Worm (Caenorhabditis elegans) whole organism, late embryonic: ENCODE data around the gene elo-4.

ENCODE experiments used
- C08G9.2 ChIP-seq: sonication (generic microtip); optimal IDR thresholded peaks from 2 replicates; lab custom pipeline; 2016; ENCODE audit warnings: mild to moderate bottlenecking, missing genetic modification characterization, moderate library complexity, missing compliant biosample characterization
- K09A11.1 ChIP-seq: sonication (generic microtip); optimal IDR thresholded peaks from 2 replicates; lab custom pipeline; 2017; ENCODE audit warnings: antibody characterized with exemption, mild to moderate bottlenecking, missing genetic modification characterization, missing compliant biosample characterization; ENCODE audit not compliant: insufficient read depth
- T23F11.4 ChIP-seq: fragments of 200-800 bp; sonication (Bioruptor generic); optimal IDR thresholded peaks from 2 replicates; lab custom pipeline; 2018; ENCODE audit warnings: mild to moderate bottlenecking, missing genetic modification characterization, missing compliant biosample characterization
- ceh-14 ChIP-seq: sonication (generic microtip); optimal IDR thresholded peaks from 2 replicates; lab custom pipeline; 2016; ENCODE audit warnings: missing genotype, missing genetic modification characterization, missing compliant biosample characterization
- ceh-24 ChIP-seq: sonication (generic microtip); optimal IDR thresholded peaks from 2 replicates; lab custom pipeline; 2016; ENCODE audit warnings: mild to moderate bottlenecking, missing genetic modification characterization, missing compliant biosample characterization
- ceh-48 ChIP-seq: sonication (generic microtip); optimal IDR thresholded peaks from 2 replicates; lab custom pipeline; 2016; ENCODE audit warnings: missing genetic modification characterization, inconsistent platforms, missing compliant biosample characterization
- ceh-6 ChIP-seq: fragments of 200-800 bp; sonication (Bioruptor generic); optimal IDR thresholded peaks from 2 replicates; lab custom pipeline; 2018; ENCODE audit warnings: mild to moderate bottlenecking, missing genetic modification characterization, missing compliant biosample characterization
- che-1 ChIP-seq: sonication (generic microtip); optimal IDR thresholded peaks from 2 replicates; lab custom pipeline; 2016; ENCODE audit warnings: mild to moderate bottlenecking, missing genetic modification characterization, missing compliant biosample characterization
- dmd-4 ChIP-seq: sonication (generic microtip); optimal IDR thresholded peaks from 2 replicates; lab custom pipeline; 2016; ENCODE audit warnings: borderline replicate concordance, missing genetic modification characterization, missing compliant biosample characterization
- dve-1 ChIP-seq: sonication (generic microtip); optimal IDR thresholded peaks from 2 replicates; lab custom pipeline; 2017; ENCODE audit warnings: antibody characterized with exemption, mild to moderate bottlenecking, missing genetic modification characterization, missing compliant biosample characterization
- elt-2 ChIP-seq: sonication (generic microtip); optimal IDR thresholded peaks from 2 replicates; lab custom pipeline; 2016; ENCODE audit warnings: missing genetic modification reagents, missing genetic modification characterization, missing compliant biosample characterization
- elt-4 ChIP-seq: sonication (generic microtip); optimal IDR thresholded peaks from 2 replicates; lab custom pipeline; 2016; ENCODE audit warnings: missing genetic modification characterization, missing compliant biosample characterization
- fkh-10 ChIP-seq: fragments of 150-350 bp; optimal IDR thresholded peaks from 2 replicates; lab custom pipeline; 2014; ENCODE audit warnings: missing biosample characterization, missing genetic modification reagents, missing genetic modification characterization
- fkh-6 ChIP-seq: sonication (generic microtip); optimal IDR thresholded peaks from 2 replicates; lab custom pipeline; 2016; ENCODE audit warnings: missing genetic modification characterization, missing compliant biosample characterization
- hlh-13 ChIP-seq: fragments of 200-800 bp; sonication (Bioruptor generic); optimal IDR thresholded peaks from 2 replicates; lab custom pipeline; 2018; ENCODE audit warnings: mild to moderate bottlenecking, missing genetic modification characterization, missing compliant biosample characterization
- hlh-6 ChIP-seq: sonication (generic microtip); optimal IDR thresholded peaks from 2 replicates; lab custom pipeline; 2016; ENCODE audit warnings: missing genotype, missing genetic modification characterization, missing compliant biosample characterization
- hlh-8 ChIP-seq: sonication (generic microtip); optimal IDR thresholded peaks from 2 replicates; lab custom pipeline; 2016; ENCODE audit warnings: missing genotype, missing genetic modification characterization, missing compliant biosample characterization
- lim-6 ChIP-seq: sonication (generic microtip); optimal IDR thresholded peaks from 2 replicates; lab custom pipeline; 2016; ENCODE audit warnings: missing genetic modification characterization, missing compliant biosample characterization
- nfya-1 ChIP-seq: sonication (generic microtip); optimal IDR thresholded peaks from 2 replicates; lab custom pipeline; 2017; ENCODE audit warnings: missing genetic modification characterization, mild to moderate bottlenecking, missing compliant biosample characterization, antibody characterized with exemption, moderate library complexity
- nhr-11 ChIP-seq: fragments of 150-350 bp; optimal IDR thresholded peaks from 2 replicates; lab custom pipeline; 2014; ENCODE audit warnings: missing biosample characterization, missing genetic modification characterization
- nhr-232 ChIP-seq: sonication (generic microtip); optimal IDR thresholded peaks from 2 replicates; lab custom pipeline; 2016; ENCODE audit warnings: missing genetic modification characterization, missing compliant biosample characterization
- npax-4 ChIP-seq: sonication (generic microtip); optimal IDR thresholded peaks from 2 replicates; lab custom pipeline; 2016; ENCODE audit warnings: missing genetic modification characterization, missing compliant biosample characterization
- pha-2 ChIP-seq: sonication (generic microtip); optimal IDR thresholded peaks from 2 replicates; lab custom pipeline; 2017; ENCODE audit warnings: mild to moderate bottlenecking, missing genetic modification characterization, missing compliant biosample characterization
- pha-4 ChIP-seq: fragments of 150-350 bp; optimal IDR thresholded peaks from 2 replicates; lab custom pipeline; 2018; ENCODE audit warnings: missing biosample characterization, missing genetic modification reagents, missing genetic modification characterization
- pqm-1 ChIP-seq: sonication (generic microtip); optimal IDR thresholded peaks from 2 replicates; lab custom pipeline; 2016; ENCODE audit warnings: missing genetic modification characterization, missing compliant biosample characterization
- pros-1 ChIP-seq: fragments of 150-350 bp; optimal IDR thresholded peaks from 2 replicates; lab custom pipeline; 2014; ENCODE audit warnings: missing biosample characterization, missing genetic modification reagents, missing genetic modification characterization
- ref-2 ChIP-seq: sonication (generic microtip); optimal IDR thresholded peaks from 2 replicates; lab custom pipeline; 2016; ENCODE audit warnings: missing genetic modification characterization, missing compliant biosample characterization
- rnt-1 ChIP-seq: sonication (generic microtip); optimal IDR thresholded peaks from 2 replicates; lab custom pipeline; 2016; ENCODE audit warnings: missing genetic modification characterization, missing compliant biosample characterization
- sox-2 ChIP-seq: fragments of 200-800 bp; sonication (Bioruptor generic); IDR thresholded peaks from 2 replicates; pipeline ENCODE4 v1.3.6; 2022; ENCODE audit warnings: missing genetic modification reagents, missing genetic modification characterization, missing compliant biosample characterization
- sox-4 ChIP-seq: sonication (generic microtip); optimal IDR thresholded peaks from 2 replicates; lab custom pipeline; 2017; ENCODE audit warnings: mild to moderate bottlenecking, missing genetic modification characterization, inconsistent platforms, missing compliant biosample characterization
- tbx-2 ChIP-seq: sonication (generic microtip); optimal IDR thresholded peaks from 2 replicates; lab custom pipeline; 2016; ENCODE audit warnings: missing genetic modification characterization, missing compliant biosample characterization
- tbx-7 ChIP-seq: sonication (generic microtip); optimal IDR thresholded peaks from 2 replicates; lab custom pipeline; 2016; ENCODE audit warnings: missing genotype, missing genetic modification characterization, missing compliant biosample characterization
- unc-3 ChIP-seq, 2 experiments: fragments of 200-800 bp in 1 of 2; sonication (Bioruptor generic) in 1 of 2; sonication (generic microtip) in 1 of 2; conservative IDR thresholded peaks in 1 of 2; optimal IDR thresholded peaks in 1 of 2; 2 replicates each; pipeline versions ENCODE4 v1.3.6 to Lab custom; 2016 to 2022; ENCODE audit warnings: missing compliant biosample characterization in 2 of 2, missing genetic modification characterization in 2 of 2, missing genetic modification reagents in 1 of 2
- unc-42 ChIP-seq: sonication (generic microtip); optimal IDR thresholded peaks from 2 replicates; lab custom pipeline; 2016; ENCODE audit warnings: missing genotype, missing genetic modification characterization, missing compliant biosample characterization
- unc-55 ChIP-seq: sonication (generic microtip); optimal IDR thresholded peaks from 2 replicates; lab custom pipeline; 2017; ENCODE audit warnings: missing biosample characterization, missing genetic modification reagents, missing genetic modification characterization
- zip-5 ChIP-seq: sonication (generic microtip); optimal IDR thresholded peaks from 2 replicates; lab custom pipeline; 2016; ENCODE audit warnings: missing genetic modification characterization, missing compliant biosample characterization

The elo-4 gene

ce11 chrIII:9335076-9335475 lies 1.0 kb upstream of the elo-4 start:
- no peak for TF ChIP-seq sox-4
- no peak for TF ChIP-seq C08G9.2 (tag; lab: Kevin White, UChicago)
- TF ChIP-seq T23F11.4 (GFP tag; lab: Kevin White, UChicago), result no peak
- TF ChIP-seq ceh-48 (tag; lab: Kevin White, UChicago), result no peak
- no peak for TF ChIP-seq unc-55
- TF ChIP-seq hlh-8, result no peak
- no peak for TF ChIP-seq dve-1 (tag; lab: Kevin White, UChicago)
- no peak for TF ChIP-seq pros-1 (tag; lab: Kevin White, UChicago)
- no peak for TF ChIP-seq ceh-24 (tag; lab: Kevin White, UChicago)
- no peak for TF ChIP-seq ref-2

ce11 chrIII:9331084-9331564 lies 3.0 kb downstream of the elo-4 start, which contains the start of gene ufc-1:
TSS of gene ufc-1 (plus strand) at chrIII:9331514.
- TF ChIP-seq pqm-1 (tag; lab: Kevin White, UChicago) (no peak), ceh-6 (GFP tag; lab: Kevin White, UChicago) (no peak), hlh-8 (no peak), fkh-6 (tag; lab: Kevin White, UChicago) (no peak), nhr-11 (tag; lab: Kevin White, UChicago) (no peak), rnt-1 (tag; lab: Kevin White, UChicago) (no peak), ceh-14 (tag; lab: Kevin White, UChicago) (no peak), ceh-48 (tag; lab: Kevin White, UChicago) (no peak), pha-2 (tag; lab: Kevin White, UChicago) (no peak), pha-4 (no peak), npax-4 (no peak), K09A11.1 (tag; lab: Kevin White, UChicago) (no peak), unc-55 (no peak)

- no peak for TF ChIP-seq unc-42 (tag; lab: Kevin White, UChicago)
- TF ChIP-seq lim-6 (tag; lab: Kevin White, UChicago), result no peak
- TF ChIP-seq pqm-1 (tag; lab: Kevin White, UChicago), result no peak
- TF ChIP-seq rnt-1 (tag; lab: Kevin White, UChicago), result no peak
- TF ChIP-seq unc-3 (GFP tag; conservative IDR thresholded peaks at IDR 0.05; lab: Robert Waterston, UW), result no peak
- TF ChIP-seq unc-3 (tag; optimal IDR thresholded peaks at IDR 0.05; lab: Kevin White, UChicago), result no peak
- no peak for TF ChIP-seq elt-4 (tag; lab: Kevin White, UChicago)
- no peak for TF ChIP-seq elt-2 (tag; lab: Kevin White, UChicago)
- no peak for TF ChIP-seq tbx-7 (tag; lab: Kevin White, UChicago)
- no peak for TF ChIP-seq fkh-10 (GFP tag; lab: Kevin White, UChicago)
- no peak for TF ChIP-seq hlh-6 (tag; lab: Kevin White, UChicago)
- no peak for TF ChIP-seq hlh-13 (GFP tag; lab: Kevin White, UChicago)
- no peak for TF ChIP-seq tbx-2 (tag; lab: Kevin White, UChicago)
- no peak for TF ChIP-seq dmd-4
- no peak for TF ChIP-seq sox-2 (GFP tag; lab: Robert Waterston, UW)
- TF ChIP-seq che-1, result no peak
- TF ChIP-seq nhr-232, result no peak
Measured at ce11 chrIII:9329790-9330366, 4.2 kb downstream of the elo-4 start, which contains the start of gene ttr-5. TSS of gene ttr-5 (plus strand) at chrIII:9330316.

ce11 chrIII:9329266-9329665 lies 4.8 kb downstream of the elo-4 start, which contains the start of gene C40H1.3:
TSS of gene C40H1.3 (minus strand) at chrIII:9329366.
- no peak for TF ChIP-seq hlh-13 (GFP tag; lab: Kevin White, UChicago)
- TF ChIP-seq zip-5 (tag; lab: Kevin White, UChicago), result no peak
- no peak for TF ChIP-seq nfya-1 (tag; lab: Kevin White, UChicago)
